Fruit fly (Drosophila melanogaster): ENCODE data around the gene mbo.

DNA sequence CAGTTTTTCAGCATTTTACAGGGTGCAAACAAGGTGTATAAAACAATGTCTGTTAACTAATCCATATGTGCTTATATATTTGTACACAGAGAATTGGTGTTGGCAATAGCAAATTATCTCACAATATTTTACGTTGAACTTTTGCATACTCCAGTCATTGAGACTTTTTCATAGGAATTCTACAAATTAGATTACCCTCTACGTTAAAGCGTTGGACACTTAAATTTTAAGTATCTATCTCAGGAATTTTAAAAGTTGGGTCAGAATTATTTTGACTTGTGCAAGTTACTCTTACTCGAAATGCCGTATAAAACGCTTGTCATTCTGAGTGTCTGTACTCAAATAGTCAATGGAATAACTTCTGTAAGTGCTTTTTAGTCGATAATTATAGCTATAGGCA lies 45.8 kb downstream of the mbo start, which contains the start of gene CG18530:
- TF ChIP-seq CG8478 (optimal IDR thresholded peaks at IDR 0.05), result no peak
- TF ChIP-seq CTCF (optimal IDR thresholded peaks at IDR 0.05), result no peak

Data from S2 (cell line).